Worm (Caenorhabditis elegans): ENCODE measurements around the gene M162.15.

ce11 chrV:19722881-19723280, 48.7 kb downstream of the M162.15 start:
- peak; percentile 72 for TF ChIP-seq T22C8.4 (GFP tag; IDR thresholded peaks at IDR 0.05)
- 0 out of 2 replicates have a peak, but pooled peaks have one; percentile 32 for TF ChIP-seq klf-2 (GFP tag; conservative IDR thresholded peaks at IDR 0.05)
- peak; percentile 93 for TF ChIP-seq flt-1 (GFP tag; IDR thresholded peaks at IDR 0.05)
- no peak for TF ChIP-seq cog-1 (tag; optimal IDR thresholded peaks at IDR 0.05)
- peak; percentile 64; the same call in 1 of the 2 replicates for TF ChIP-seq ztf-29 (GFP tag; IDR thresholded peaks at IDR 0.05)
- peak; percentile 42 for TF ChIP-seq med-1 (GFP tag; optimal IDR thresholded peaks at IDR 0.05; ENCODE audit: insufficient read depth)
- TF ChIP-seq tab-1 (GFP tag; IDR thresholded peaks at IDR 0.05) = peak; percentile 85
